Fruit fly (Drosophila melanogaster): ENCODE data around the gene ssp.

ssp gene

DNA sequence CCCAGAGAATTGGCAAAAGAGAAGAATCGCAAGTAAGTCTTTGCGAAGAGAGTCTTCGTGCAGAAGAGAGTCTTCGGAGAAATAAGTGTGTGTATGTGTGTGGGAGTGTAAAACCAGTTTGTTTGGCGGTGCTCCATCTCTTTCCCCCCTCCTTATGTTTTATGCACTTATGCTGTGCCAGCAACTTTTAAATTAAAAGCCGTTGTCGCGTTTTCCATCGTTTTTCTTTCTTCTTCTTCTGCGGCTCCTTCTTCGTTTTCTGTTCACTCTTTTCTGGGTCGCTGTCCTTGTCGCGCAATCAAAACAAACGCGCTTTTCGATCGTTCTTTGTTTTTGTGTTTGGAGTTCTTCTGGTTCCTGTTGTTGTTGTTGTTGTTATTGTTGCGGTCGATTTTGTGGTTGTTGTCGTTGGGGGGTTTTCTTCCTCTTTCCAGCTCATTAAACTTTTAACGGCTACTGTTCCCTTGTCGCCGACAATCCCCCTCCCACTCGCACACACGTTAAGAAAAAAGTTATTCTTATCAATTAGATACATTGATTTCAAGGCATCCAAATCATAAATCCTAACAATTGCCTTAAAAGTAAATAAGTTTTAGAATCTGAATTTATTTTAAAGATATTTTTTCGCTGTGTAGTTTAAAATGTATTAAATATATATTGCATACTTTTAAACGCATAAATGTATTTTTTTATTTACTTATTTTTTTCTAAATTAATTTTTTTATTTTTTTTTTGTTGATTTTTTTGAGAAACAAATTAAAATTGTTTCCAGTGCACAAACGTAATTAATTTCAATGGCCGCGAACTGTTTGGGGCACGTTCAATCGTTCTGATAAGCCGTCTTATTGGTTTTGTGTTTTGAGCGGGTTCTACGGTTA lies 6.7 kb upstream of the ssp start (continued):
- TF ChIP-seq Eip78C (GFP tag) = peak; percentile 95
- peak; percentile 60 for TF ChIP-seq CG8319 (GFP tag; optimal IDR thresholded peaks at IDR 0.05)
- TF ChIP-seq Eip75B (GFP tag; optimal IDR thresholded peaks at IDR 0.05) = peak; percentile 65
- TF ChIP-seq Hr39 (GFP tag; optimal IDR thresholded peaks at IDR 0.05) = peak; percentile 75
- peak; percentile 47 for TF ChIP-seq CG11902 (GFP tag; optimal IDR thresholded peaks at IDR 0.05)
- peak; percentile 58 for TF ChIP-seq CG7368 (GFP tag; optimal IDR thresholded peaks at IDR 0.05)
- TF ChIP-seq lz (GFP tag; optimal IDR thresholded peaks at IDR 0.05) = peak; percentile 74
- TF ChIP-seq CG10669 (GFP tag; optimal IDR thresholded peaks at IDR 0.05) = peak; percentile 69
- TF ChIP-seq Ets21C (GFP tag; optimal IDR thresholded peaks at IDR 0.05) = peak; percentile 31
- TF ChIP-seq Hr4 (GFP tag; optimal IDR thresholded peaks at IDR 0.05) = peak; percentile 35
- peak; percentile 84 for TF ChIP-seq esn (GFP tag; optimal IDR thresholded peaks at IDR 0.05)
- peak; percentile 81 for TF ChIP-seq CG31627 (GFP tag; optimal IDR thresholded peaks at IDR 0.05)
- TF ChIP-seq CG16779 (tag; optimal IDR thresholded peaks at IDR 0.05) = peak; percentile 13
- TF ChIP-seq Hr38 (GFP tag; optimal IDR thresholded peaks at IDR 0.05) = no peak
- TF ChIP-seq pdm3 (GFP tag; optimal IDR thresholded peaks at IDR 0.05) = peak; percentile 57
- TF ChIP-seq CG8632 (GFP tag; optimal IDR thresholded peaks at IDR 0.05) = peak; percentile 87
- TF ChIP-seq Met (GFP tag; optimal IDR thresholded peaks at IDR 0.05) = peak; percentile 87
- TF ChIP-seq CG10631 (GFP tag; optimal IDR thresholded peaks at IDR 0.05) = peak; percentile 60
- peak; percentile 72 for TF ChIP-seq Sox102F (GFP tag; optimal IDR thresholded peaks at IDR 0.05)
- peak; percentile 65 for TF ChIP-seq CG6792 (GFP tag; optimal IDR thresholded peaks at IDR 0.05)
- TF ChIP-seq cyc (GFP tag; optimal IDR thresholded peaks at IDR 0.05) = peak; percentile 77
- peak; percentile 63; the same call in 1 of the 2 replicates for TF ChIP-seq Gug (GFP tag; IDR thresholded peaks at IDR 0.05)
- peak; percentile 93 for TF ChIP-seq svp (GFP tag)
- TF ChIP-seq CG15336 (GFP tag; IDR thresholded peaks at IDR 0.05) = peak; percentile 72
- TF ChIP-seq CG8119 (GFP tag; IDR thresholded peaks at IDR 0.05) = peak; percentile 75
- TF ChIP-seq vri (GFP tag; optimal IDR thresholded peaks at IDR 0.05) = peak; percentile 50
- TF ChIP-seq topi (GFP tag; optimal IDR thresholded peaks at IDR 0.05) = peak; percentile 82
- TF ChIP-seq fkh (GFP tag; optimal IDR thresholded peaks at IDR 0.05) = peak; percentile 7
- TF ChIP-seq fd59A (GFP tag; optimal IDR thresholded peaks at IDR 0.05) = peak; percentile 26
- peak; percentile 21 for TF ChIP-seq CG1621 (tag; optimal IDR thresholded peaks at IDR 0.05)
- peak; percentile 83 for TF ChIP-seq acj6 (GFP tag; optimal IDR thresholded peaks at IDR 0.05)
- peak; percentile 62 for TF ChIP-seq CG9139 (GFP tag; optimal IDR thresholded peaks at IDR 0.05)
- TF ChIP-seq dsx (GFP tag; optimal IDR thresholded peaks at IDR 0.05; ENCODE audit: poor library complexity, severe bottlenecking) = peak; percentile 83
- TF ChIP-seq CG3032 (tag; optimal IDR thresholded peaks at IDR 0.05) = peak; percentile 88

DNA sequence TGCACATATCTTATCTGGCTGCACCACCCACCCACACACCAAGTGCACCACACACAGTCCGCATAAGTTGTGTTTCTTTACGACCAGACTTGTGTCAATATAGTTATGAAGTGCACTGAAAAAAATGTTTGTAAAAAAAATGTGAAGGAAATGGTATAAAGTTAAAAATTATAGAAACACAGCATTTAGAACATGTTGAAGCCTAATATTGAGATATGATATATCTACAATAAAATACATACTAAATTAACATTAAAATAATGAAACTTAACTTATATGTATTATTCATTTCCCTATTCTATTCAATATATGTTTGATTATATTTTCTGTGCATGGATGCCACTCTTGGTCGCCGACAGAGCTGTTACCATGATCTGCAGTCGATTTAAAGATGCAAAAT lies 5.1 kb upstream of the ssp start:
- TF ChIP-seq esn (GFP tag; optimal IDR thresholded peaks at IDR 0.05) (no peak), CG11294 (GFP tag; IDR thresholded peaks at IDR 0.05) (no peak), CG9139 (GFP tag; optimal IDR thresholded peaks at IDR 0.05) (no peak), CG34406 (GFP tag; optimal IDR thresholded peaks at IDR 0.05) (peak; percentile 5), vri (GFP tag; optimal IDR thresholded peaks at IDR 0.05) (no peak), CG10631 (GFP tag; optimal IDR thresholded peaks at IDR 0.05) (peak; percentile 12), topi (GFP tag; optimal IDR thresholded peaks at IDR 0.05) (peak; percentile 4), Hr38 (GFP tag; optimal IDR thresholded peaks at IDR 0.05) (no peak), ss (GFP tag; optimal IDR thresholded peaks at IDR 0.05) (peak in 1 of 2 experiments; percentile 16), CG10669 (GFP tag; optimal IDR thresholded peaks at IDR 0.05) (peak; percentile 36), CG31627 (GFP tag; optimal IDR thresholded peaks at IDR 0.05) (no peak), lz (GFP tag; optimal IDR thresholded peaks at IDR 0.05) (no peak), Eip78C (GFP tag) (peak; percentile 75), Smox (GFP tag; optimal IDR thresholded peaks at IDR 0.05) (no peak), CG1621 (tag; optimal IDR thresholded peaks at IDR 0.05) (no peak), net (GFP tag; optimal IDR thresholded peaks at IDR 0.05) (no peak), eg (GFP tag; IDR thresholded peaks at IDR 0.05) (0 out of 3 replicates have a peak, but pooled peaks have one; percentile 22), CG6163 (GFP tag; IDR thresholded peaks at IDR 0.05) (0 out of 3 replicates have a peak, but pooled peaks have one; percentile 26), Met (GFP tag; optimal IDR thresholded peaks at IDR 0.05) (no peak), CG7368 (GFP tag; optimal IDR thresholded peaks at IDR 0.05) (no peak), salr (GFP tag; optimal IDR thresholded peaks at IDR 0.05) (peak in 1 of 2 experiments; percentile 45), Lpt (GFP tag; optimal IDR thresholded peaks at IDR 0.05) (no peak), Eip93F (GFP tag; optimal IDR thresholded peaks at IDR 0.05) (no peak), svp (GFP tag) (peak; percentile 73), CG8319 (GFP tag; optimal IDR thresholded peaks at IDR 0.05) (no peak), Eip75B (GFP tag; optimal IDR thresholded peaks at IDR 0.05) (no peak), dsx (GFP tag; optimal IDR thresholded peaks at IDR 0.05; ENCODE audit: poor library complexity, severe bottlenecking) (peak; percentile 50), fkh (GFP tag; optimal IDR thresholded peaks at IDR 0.05) (no peak), acj6 (GFP tag; optimal IDR thresholded peaks at IDR 0.05) (peak; percentile 2), CG15336 (GFP tag; IDR thresholded peaks at IDR 0.05) (peak; percentile 48), CG3032 (tag; optimal IDR thresholded peaks at IDR 0.05) (peak; percentile 20), fd85E (GFP tag; optimal IDR thresholded peaks at IDR 0.05) (no peak), Sox15 (GFP tag; optimal IDR thresholded peaks at IDR 0.05) (no peak)
